Fruit fly (Drosophila melanogaster) whole organism, embryonic: ENCODE data around the gene CG14221.

ENCODE experiments used
- Bdp1 ChIP-seq: fragments of 200-800 bp; sonication (Bioruptor generic); optimal IDR thresholded peaks from 3 replicates; lab custom pipeline; 2016; ENCODE audit warnings: missing biosample characterization, missing genetic modification characterization
- CG10431 ChIP-seq: fragments of 200-800 bp; sonication (Bioruptor generic); optimal IDR thresholded peaks from 3 replicates; lab custom pipeline; 2018; ENCODE audit warnings: missing biosample characterization, mild to moderate bottlenecking, missing genetic modification characterization
- CG11247 ChIP-seq: fragments of 200-800 bp; sonication (Bioruptor generic); IDR thresholded peaks from 2 replicates; pipeline ENCODE4 v1.3.6; 2022; ENCODE audit warnings: missing biosample characterization, missing genetic modification characterization
- CG11456 ChIP-seq: fragments of 200-800 bp; sonication (Bioruptor generic); IDR thresholded peaks from 3 replicates; pipeline ENCODE4 v1.3.6; 2022; ENCODE audit warnings: missing biosample characterization, missing genetic modification characterization
- CG12219 ChIP-seq: fragments of 200-800 bp; sonication (Bioruptor generic); optimal IDR thresholded peaks from 3 replicates; lab custom pipeline; 2018; ENCODE audit warnings: missing biosample characterization, mild to moderate bottlenecking, missing genetic modification characterization
- CG12391 ChIP-seq: fragments of 200-800 bp; sonication (Bioruptor generic); optimal IDR thresholded peaks from 3 replicates; lab custom pipeline; 2018; ENCODE audit warnings: missing biosample characterization, mild to moderate bottlenecking, missing genetic modification characterization, moderate library complexity
- CG12942 ChIP-seq: fragments of 200-800 bp; sonication (Bioruptor generic); optimal IDR thresholded peaks from 3 replicates; lab custom pipeline; 2016; ENCODE audit warnings: missing biosample characterization, missing genetic modification characterization
- CG13775 ChIP-seq: fragments of 200-800 bp; sonication (Bioruptor generic); optimal IDR thresholded peaks from 3 replicates; lab custom pipeline; 2017; ENCODE audit warnings: missing biosample characterization, mild to moderate bottlenecking, missing genetic modification characterization
- CG14860 ChIP-seq: fragments of 200-800 bp; sonication (Bioruptor generic); IDR thresholded peaks from 3 replicates; pipeline ENCODE4 v1.3.6; 2022; ENCODE audit warnings: missing biosample characterization, missing genetic modification characterization; ENCODE audit not compliant: partially characterized antibody
- CG14965 ChIP-seq: fragments of 200-800 bp; sonication (Bioruptor generic); optimal IDR thresholded peaks from 2 replicates; lab custom pipeline; 2016; ENCODE audit warnings: missing biosample characterization, missing genetic modification characterization, borderline replicate concordance
- CG15073 ChIP-seq: fragments of 200-800 bp; sonication (Bioruptor generic); optimal IDR thresholded peaks from 2 replicates; lab custom pipeline; 2016; ENCODE audit warnings: missing biosample characterization, missing genetic modification characterization
- CG15514 ChIP-seq: fragments of 200-800 bp; sonication (Bioruptor generic); optimal IDR thresholded peaks from 3 replicates; lab custom pipeline; 2017; ENCODE audit warnings: missing biosample characterization, missing genetic modification characterization, mild to moderate bottlenecking, moderate library complexity, missing genetic modification reagents
- CG17328 ChIP-seq: fragments of 200-800 bp; sonication (Bioruptor generic); IDR thresholded peaks from 2 replicates; pipeline ENCODE4 v1.3.6; 2022; ENCODE audit warnings: missing biosample characterization, missing genetic modification characterization
- CG17361 ChIP-seq: fragments of 200-800 bp; sonication (Bioruptor generic); IDR thresholded peaks from 3 replicates; pipeline ENCODE4 v1.3.6; 2022; ENCODE audit warnings: missing biosample characterization, missing genetic modification characterization
- CG17385 ChIP-seq: fragments of 200-800 bp; sonication (Bioruptor generic); optimal IDR thresholded peaks from 3 replicates; lab custom pipeline; 2018; ENCODE audit warnings: missing biosample characterization, mild to moderate bottlenecking, missing genetic modification characterization
- CG18476 ChIP-seq: fragments of 200-800 bp; sonication (Bioruptor generic); optimal IDR thresholded peaks from 2 replicates; lab custom pipeline; 2016; ENCODE audit warnings: missing biosample characterization, mild to moderate bottlenecking, missing genetic modification characterization
- CG30403 ChIP-seq: fragments of 200-800 bp; sonication (Bioruptor generic); optimal IDR thresholded peaks from 3 replicates; lab custom pipeline; 2016; ENCODE audit warnings: missing biosample characterization, missing genetic modification characterization
- CG30431 ChIP-seq: fragments of 200-800 bp; sonication (Bioruptor generic); optimal IDR thresholded peaks from 2 replicates; lab custom pipeline; 2017; ENCODE audit warnings: missing biosample characterization, missing genetic modification characterization
- CG31224 ChIP-seq: fragments of 200-800 bp; sonication (Bioruptor generic); IDR thresholded peaks from 2 replicates; pipeline ENCODE4 v1.3.6; 2022; ENCODE audit warnings: missing biosample characterization, missing genetic modification characterization
- CG31388 ChIP-seq: fragments of 200-800 bp; sonication (Bioruptor generic); optimal IDR thresholded peaks from 2 replicates; lab custom pipeline; 2016; ENCODE audit warnings: missing biosample characterization, missing genetic modification characterization
- CG32772 ChIP-seq: fragments of 200-800 bp; sonication (Bioruptor generic); IDR thresholded peaks from 2 replicates; pipeline ENCODE4 v1.3.6; 2022; ENCODE audit warnings: missing biosample characterization, missing genetic modification characterization
- CG3407 ChIP-seq: fragments of 200-800 bp; sonication (Bioruptor generic); optimal IDR thresholded peaks from 2 replicates; lab custom pipeline; 2018; ENCODE audit warnings: missing biosample characterization, mild to moderate bottlenecking, missing genetic modification characterization
- CG6254 ChIP-seq: fragments of 200-800 bp; sonication (Bioruptor generic); optimal IDR thresholded peaks from 3 replicates; lab custom pipeline; 2017; ENCODE audit warnings: mild to moderate bottlenecking, missing biosample characterization, missing genetic modification reagents, missing genetic modification characterization
- CG7372 ChIP-seq: fragments of 200-800 bp; sonication (Bioruptor generic); IDR thresholded peaks from 2 replicates; pipeline ENCODE4 v1.3.6; 2022; ENCODE audit warnings: missing biosample characterization, missing genetic modification characterization
- CG8924 ChIP-seq: fragments of 200-800 bp; optimal IDR thresholded peaks from 3 replicates; lab custom pipeline; 2019; ENCODE audit warnings: missing biosample characterization, mild to moderate bottlenecking, missing genetic modification characterization, moderate library complexity
- CG8944 ChIP-seq: fragments of 200-800 bp; sonication (Bioruptor generic); optimal IDR thresholded peaks from 3 replicates; lab custom pipeline; 2016; ENCODE audit warnings: missing biosample characterization, missing genetic modification characterization
- CG9609 ChIP-seq: fragments of 200-800 bp; sonication (Bioruptor generic); optimal IDR thresholded peaks from 3 replicates; lab custom pipeline; 2016; ENCODE audit warnings: missing biosample characterization, missing genetic modification characterization
- Dip3 ChIP-seq: fragments of 200-800 bp; sonication (Bioruptor generic); optimal IDR thresholded peaks from 3 replicates; lab custom pipeline; 2016; ENCODE audit warnings: missing biosample characterization, missing genetic modification characterization
- Gug ChIP-seq: fragments of 200-800 bp; sonication (Bioruptor generic); IDR thresholded peaks from 4 replicates; pipeline ENCODE4 v1.3.6; 2022; ENCODE audit warnings: missing biosample characterization, missing genetic modification characterization
- HHEX ChIP-seq: fragments of 200-800 bp; sonication (Bioruptor generic); optimal IDR thresholded peaks from 3 replicates; lab custom pipeline; 2017; ENCODE audit warnings: missing biosample characterization, mild to moderate bottlenecking, missing genetic modification characterization, missing genetic modification reagents
- Hr78 ChIP-seq, 2 experiments: fragments of 200-800 bp in 1 of 2; fragments of >200 bp in 1 of 2; sonication (Bioruptor generic) in 1 of 2; optimal IDR thresholded peaks; 2 replicates each; lab custom pipeline; 2017 to 2019; ENCODE audit warnings: missing biosample characterization in 2 of 2, missing genetic modification characterization in 2 of 2, mild to moderate bottlenecking in 1 of 2, moderate library complexity in 1 of 2
- Hsf ChIP-seq: fragments of 200-800 bp; sonication (Bioruptor generic); optimal IDR thresholded peaks from 3 replicates; lab custom pipeline; 2016; ENCODE audit warnings: missing biosample characterization, missing genetic modification characterization
- Mrtf ChIP-seq: fragments of 200-800 bp; sonication (Bioruptor generic); IDR thresholded peaks from 3 replicates; pipeline ENCODE4 v1.3.6; 2022; ENCODE audit warnings: missing biosample characterization, missing genetic modification characterization
- Nf-YA ChIP-seq: fragments of 200-800 bp; sonication (Bioruptor generic); IDR thresholded peaks from 2 replicates; pipeline ENCODE4 v1.3.6; 2022; ENCODE audit warnings: missing biosample characterization, missing genetic modification characterization
- Optix ChIP-seq: fragments of 200-800 bp; sonication (Bioruptor generic); IDR thresholded peaks from 3 replicates; pipeline ENCODE4 v1.3.6; 2022; ENCODE audit warnings: missing biosample characterization, missing genetic modification characterization
- Ssrp ChIP-seq: fragments of 200-800 bp; sonication (Bioruptor generic); optimal IDR thresholded peaks from 2 replicates; lab custom pipeline; 2018; ENCODE audit warnings: missing biosample characterization, mild to moderate bottlenecking, missing genetic modification characterization, moderate library complexity
- YL-1 ChIP-seq: fragments of 200-800 bp; sonication (Bioruptor generic); optimal IDR thresholded peaks from 3 replicates; lab custom pipeline; 2017; ENCODE audit warnings: missing biosample characterization, mild to moderate bottlenecking, missing genetic modification characterization
- cas ChIP-seq: fragments of 200-800 bp; sonication (Bioruptor generic); IDR thresholded peaks from 2 replicates; pipeline ENCODE4 v1.3.6; 2022; ENCODE audit warnings: missing biosample characterization, missing genetic modification characterization
- chinmo ChIP-seq: fragments of 200-800 bp; sonication (Bioruptor generic); IDR thresholded peaks from 4 replicates; pipeline ENCODE4 v1.3.6; 2022; ENCODE audit warnings: missing biosample characterization, missing genetic modification characterization; ENCODE audit not compliant: partially characterized antibody
- ci ChIP-seq: fragments of 200-800 bp; sonication (Bioruptor generic); IDR thresholded peaks from 3 replicates; pipeline ENCODE4 v1.3.6; 2022; ENCODE audit warnings: missing biosample characterization, missing genetic modification characterization
- dati ChIP-seq: fragments of 200-800 bp; sonication (Bioruptor generic); IDR thresholded peaks from 2 replicates; pipeline ENCODE4 v1.3.6; 2022; ENCODE audit warnings: missing biosample characterization, missing genetic modification characterization
- gce ChIP-seq: fragments of 200-800 bp; sonication (Bioruptor generic); IDR thresholded peaks from 3 replicates; pipeline ENCODE4 v1.3.6; 2022; ENCODE audit warnings: missing biosample characterization, missing genetic modification characterization
- gro ChIP-seq: fragments of 200-800 bp; sonication (Bioruptor generic); optimal IDR thresholded peaks from 2 replicates; lab custom pipeline; 2016; ENCODE audit warnings: missing biosample characterization, missing genetic modification characterization
- insv ChIP-seq, 2 experiments: fragments of 200-800 bp; sonication (Bioruptor generic); optimal IDR thresholded peaks; 3 replicates each; lab custom pipeline; 2016 to 2018; ENCODE audit warnings: missing biosample characterization in 2 of 2, missing genetic modification characterization in 2 of 2
- kah ChIP-seq: fragments of 200-800 bp; sonication (Bioruptor generic); optimal IDR thresholded peaks from 2 replicates; lab custom pipeline; 2018; ENCODE audit warnings: missing biosample characterization, mild to moderate bottlenecking, missing genetic modification characterization
- lmd ChIP-seq: fragments of 200-800 bp; sonication (Bioruptor generic); IDR thresholded peaks from 2 replicates; pipeline ENCODE4 v1.3.6; 2022; ENCODE audit warnings: missing biosample characterization, missing genetic modification characterization
- schlank ChIP-seq: fragments of 200-800 bp; sonication (Bioruptor generic); optimal IDR thresholded peaks from 2 replicates; lab custom pipeline; 2018; ENCODE audit warnings: missing biosample characterization, mild to moderate bottlenecking, missing genetic modification characterization
- slbo ChIP-seq: fragments of 200-800 bp; sonication (Bioruptor generic); IDR thresholded peaks from 2 replicates; pipeline ENCODE4 v1.3.6; 2022; ENCODE audit warnings: missing biosample characterization, missing genetic modification characterization
- slou ChIP-seq: fragments of 200-800 bp; sonication (Bioruptor generic); optimal IDR thresholded peaks from 3 replicates; lab custom pipeline; 2016; ENCODE audit warnings: missing biosample characterization, missing genetic modification characterization
- sr ChIP-seq: fragments of 200-800 bp; sonication (Bioruptor generic); IDR thresholded peaks from 3 replicates; pipeline ENCODE4 v1.3.6; 2022; ENCODE audit warnings: missing biosample characterization, missing genetic modification characterization
- ssp ChIP-seq: fragments of 200-800 bp; sonication (Bioruptor generic); IDR thresholded peaks from 2 replicates; pipeline ENCODE4 v1.3.6; 2022; ENCODE audit warnings: missing biosample characterization, missing genetic modification characterization

CG14221 gene

DNA sequence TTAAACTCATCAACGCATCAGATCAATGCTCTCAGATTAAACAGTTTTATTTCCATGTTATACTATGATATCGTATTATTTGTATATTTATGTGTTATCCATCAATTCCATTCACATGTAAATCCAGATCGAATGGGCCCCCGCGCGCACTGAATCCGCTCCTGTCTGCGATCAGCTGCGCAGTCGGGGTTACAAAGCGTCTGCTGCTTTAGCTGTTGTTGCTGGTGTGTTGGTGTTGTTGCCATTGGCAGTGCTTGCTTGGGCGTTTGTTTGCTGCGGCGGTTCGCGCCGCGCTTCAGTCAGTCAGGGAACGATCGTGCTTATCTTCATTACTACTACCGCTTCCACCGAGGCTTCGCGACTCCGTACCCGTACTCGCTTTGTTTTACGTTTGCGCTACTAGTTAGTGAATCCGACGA is 46.0 kb upstream of the CG14221 start, which contains the start of gene Zw (continued):
- TF ChIP-seq CG17361: peak; percentile 53; the same call in 2 of the 3 replicates
- TF ChIP-seq HHEX (GFP tag; lab: Kevin White, UChicago): peak; percentile 19
- TF ChIP-seq CG31224 (GFP tag; lab: Robert Waterston, UW): 0 out of 2 replicates have a peak, but pooled peaks have one; percentile 38
- no peak for TF ChIP-seq cas (GFP tag; lab: Robert Waterston, UW)
- peak; percentile 23 for TF ChIP-seq Hsf (GFP tag; lab: Kevin White, UChicago)
- no peak for TF ChIP-seq CG12942 (GFP tag; lab: Kevin White, UChicago)
- peak; percentile 59 for TF ChIP-seq CG32772 (GFP tag; lab: Robert Waterston, UW)
- TF ChIP-seq schlank (tag; lab: Kevin White, UChicago): peak; percentile 0
- peak; percentile 47 for TF ChIP-seq CG30431 (GFP tag; lab: Kevin White, UChicago)
- TF ChIP-seq CG18476 (GFP tag; lab: Kevin White, UChicago): peak; percentile 14
- 0 out of 2 replicates have a peak, but pooled peaks have one; percentile 34 for TF ChIP-seq CG7372 (GFP tag; lab: Robert Waterston, UW)
- TF ChIP-seq Mrtf (GFP tag; lab: Robert Waterston, UW): peak; percentile 64; the same call in 2 of the 3 replicates
- TF ChIP-seq CG15514 (GFP tag; lab: Kevin White, UChicago): peak; percentile 7
- TF ChIP-seq CG31388 (GFP tag; lab: Kevin White, UChicago): no peak
- peak; percentile 78 for TF ChIP-seq ci (GFP tag; lab: Robert Waterston, UW)
- peak; percentile 52 for TF ChIP-seq CG11247
- TF ChIP-seq CG8924 (tag; lab: Kevin White, UChicago): peak; percentile 1
- TF ChIP-seq Nf-YA: no peak
- TF ChIP-seq Optix (GFP tag; lab: Robert Waterston, UW): 0 out of 3 replicates have a peak, but pooled peaks have one; percentile 60
- TF ChIP-seq CG11456 (GFP tag; lab: Robert Waterston, UW): peak; percentile 81
- peak; percentile 53 for TF ChIP-seq gro (GFP tag; lab: Kevin White, UChicago)
- TF ChIP-seq CG6254 (GFP tag; lab: Kevin White, UChicago): no peak
- peak; percentile 86 for TF ChIP-seq slbo (GFP tag; lab: Robert Waterston, UW)
- TF ChIP-seq ssp (GFP tag; lab: Robert Waterston, UW): no peak
- peak; percentile 46 for TF ChIP-seq CG9609 (GFP tag; lab: Kevin White, UChicago)
- TF ChIP-seq Gug (GFP tag; lab: Robert Waterston, UW): peak; percentile 93
- TF ChIP-seq dati: no peak
- TF ChIP-seq YL-1 (GFP tag; lab: Kevin White, UChicago): no peak
- no peak for TF ChIP-seq CG14965 (GFP tag; lab: Kevin White, UChicago)
- TF ChIP-seq slou (GFP tag; lab: Kevin White, UChicago): no peak
- TF ChIP-seq CG8944: peak; percentile 13
- TF ChIP-seq CG3407 (GFP tag; lab: Kevin White, UChicago): no peak
- no peak for TF ChIP-seq gce (GFP tag; lab: Robert Waterston, UW)
- TF ChIP-seq CG10431: no peak
- TF ChIP-seq insv (GFP tag; optimal IDR thresholded peaks at IDR 0.05; lab: Kevin White, UChicago): no peak
- TF ChIP-seq Dip3 (GFP tag; lab: Kevin White, UChicago): peak; percentile 56
- TF ChIP-seq CG17328 (GFP tag; lab: Robert Waterston, UW): peak; percentile 37; the same call in 1 of the 2 replicates
- no peak for TF ChIP-seq CG13775 (GFP tag; lab: Kevin White, UChicago)
- TF ChIP-seq lmd (GFP tag; lab: Robert Waterston, UW): peak; percentile 47; the same call in 1 of the 2 replicates
- TF ChIP-seq CG15073 (GFP tag; lab: Kevin White, UChicago): no peak
- TF ChIP-seq CG12219 (GFP tag; lab: Kevin White, UChicago): peak; percentile 28
- TF ChIP-seq CG12391 (tag; lab: Kevin White, UChicago): peak; percentile 21
- TF ChIP-seq CG17385 (GFP tag; lab: Kevin White, UChicago): no peak
- TF ChIP-seq CG14860 (GFP tag; lab: Robert Waterston, UW): no peak
- TF ChIP-seq sr (GFP tag; lab: Robert Waterston, UW): no peak; the same call in 2 of the 3 replicates
- peak; percentile 95 for TF ChIP-seq chinmo (GFP tag; lab: Robert Waterston, UW)
- TF ChIP-seq kah (GFP tag; lab: Kevin White, UChicago): no peak
- no peak for TF ChIP-seq Hr78 (GFP tag; optimal IDR thresholded peaks at IDR 0.05; lab: Kevin White, UChicago)
- no peak for TF ChIP-seq Bdp1 (GFP tag; lab: Kevin White, UChicago)
- TF ChIP-seq CG30403 (GFP tag; lab: Kevin White, UChicago): peak; percentile 60
- TF ChIP-seq Ssrp: peak; percentile 29
